1 fruit fly cellular context compared by ENCODE assay signal in genomic region chr2L:117750-118149, dm6.
A peak's percentile ranks its signal among the peaks of the same experiment; 100 is the strongest.
TF ChIP-seq lines count a peak whose summit lies in the region.

No protein-coding gene starts in this region.

TF ChIP-seq in whole organism, embryonic, 481 proteins besides CTCF, POLR2A, EP300 and RAD21 (continued from another document and continues in another):
- peak; percentile 54; the same call in 1 of the 2 replicates for TF ChIP-seq chm (GFP tag; IDR thresholded peaks at IDR 0.05; lab: Robert Waterston, UW)
- TF ChIP-seq CG11560 (tag; IDR thresholded peaks at IDR 0.05; lab: Robert Waterston, UW), result no peak
- TF ChIP-seq CG3281 (GFP tag; optimal IDR thresholded peaks at IDR 0.05; lab: Kevin White, UChicago), result peak; percentile 34
- no peak for TF ChIP-seq CG7372 (GFP tag; IDR thresholded peaks at IDR 0.05; lab: Robert Waterston, UW)
- TF ChIP-seq fru (optimal IDR thresholded peaks at IDR 0.05; lab: Kevin White, UChicago), result no peak
- no peak for TF ChIP-seq sr (GFP tag; IDR thresholded peaks at IDR 0.05; lab: Robert Waterston, UW)
- TF ChIP-seq Poxn (GFP tag; IDR thresholded peaks at IDR 0.05; lab: Robert Waterston, UW), result no peak
- TF ChIP-seq tio (GFP tag; optimal IDR thresholded peaks at IDR 0.05; lab: Kevin White, UChicago), result no peak
- TF ChIP-seq crol (GFP tag; IDR thresholded peaks at IDR 0.05; lab: Robert Waterston, UW), result no peak
- peak; percentile 69 for TF ChIP-seq CG18599 (GFP tag; optimal IDR thresholded peaks at IDR 0.05; lab: Kevin White, UChicago)
- peak; percentile 44 for TF ChIP-seq CG6813 (GFP tag; optimal IDR thresholded peaks at IDR 0.05; lab: Kevin White, UChicago)
- no peak for TF ChIP-seq CG4360 (GFP tag; IDR thresholded peaks at IDR 0.05; lab: Robert Waterston, UW)
- TF ChIP-seq gt (GFP tag; IDR thresholded peaks at IDR 0.05; lab: Robert Waterston, UW), result no peak
- TF ChIP-seq CG11398 (GFP tag; optimal IDR thresholded peaks at IDR 0.05; lab: Kevin White, UChicago), result no peak
- no peak for TF ChIP-seq CG17186 (GFP tag; optimal IDR thresholded peaks at IDR 0.05; lab: Kevin White, UChicago)
- peak; percentile 6 for TF ChIP-seq CG13123 (GFP tag; optimal IDR thresholded peaks at IDR 0.05; lab: Kevin White, UChicago)
- TF ChIP-seq Xrp1 (GFP tag; IDR thresholded peaks at IDR 0.05; lab: Robert Waterston, UW), result no peak
- TF ChIP-seq pan (optimal IDR thresholded peaks at IDR 0.05; lab: Kevin White, UChicago), result no peak
- peak in 1 of 2 experiments; percentile 41 for TF ChIP-seq pan (GFP tag; optimal IDR thresholded peaks at IDR 0.05 in 1 of 2, IDR thresholded peaks at IDR 0.05 in 1 of 2)
- no peak for TF ChIP-seq CG17612 (GFP tag; IDR thresholded peaks at IDR 0.05; lab: Robert Waterston, UW)
- TF ChIP-seq CG13894 (tag; optimal IDR thresholded peaks at IDR 0.05; lab: Kevin White, UChicago), result peak; percentile 17
- peak; percentile 51; the same call in 1 of the 3 replicates for TF ChIP-seq CG11695 (GFP tag; IDR thresholded peaks at IDR 0.05; lab: Robert Waterston, UW)
- no peak for TF ChIP-seq CG4424 (GFP tag; optimal IDR thresholded peaks at IDR 0.05; lab: Kevin White, UChicago)
- no peak for TF ChIP-seq Ada2b (GFP tag; IDR thresholded peaks at IDR 0.05; lab: Robert Waterston, UW)
- TF ChIP-seq CG11504 (tag; optimal IDR thresholded peaks at IDR 0.05; lab: Kevin White, UChicago), result no peak
- no peak for TF ChIP-seq vnd (GFP tag; IDR thresholded peaks at IDR 0.05; lab: Robert Waterston, UW; ENCODE audit: partially characterized antibody)
- no peak for TF ChIP-seq ro (GFP tag; IDR thresholded peaks at IDR 0.05; lab: Robert Waterston, UW)
- TF ChIP-seq maf-S (GFP tag; optimal IDR thresholded peaks at IDR 0.05; lab: Kevin White, UChicago), result no peak
- peak; percentile 31 for TF ChIP-seq caup (GFP tag; optimal IDR thresholded peaks at IDR 0.05; lab: Kevin White, UChicago; ENCODE audit: severe bottlenecking)
- TF ChIP-seq Kr (GFP tag; optimal IDR thresholded peaks at IDR 0.05; lab: Kevin White, UChicago), result no peak
- TF ChIP-seq dysf (GFP tag; IDR thresholded peaks at IDR 0.05; lab: Robert Waterston, UW), result no peak
- no peak for TF ChIP-seq Vsx1 (GFP tag; optimal IDR thresholded peaks at IDR 0.05; lab: Kevin White, UChicago)
- TF ChIP-seq B-H2 (GFP tag; optimal IDR thresholded peaks at IDR 0.05; lab: Kevin White, UChicago), result no peak
- TF ChIP-seq Hsf (GFP tag; optimal IDR thresholded peaks at IDR 0.05; lab: Kevin White, UChicago), result no peak
- TF ChIP-seq odd (GFP tag; optimal IDR thresholded peaks at IDR 0.05; lab: Kevin White, UChicago), result no peak
- TF ChIP-seq CG14860 (GFP tag; IDR thresholded peaks at IDR 0.05; lab: Robert Waterston, UW; ENCODE audit: partially characterized antibody), result no peak
- TF ChIP-seq bab2 (GFP tag; optimal IDR thresholded peaks at IDR 0.05; lab: Kevin White, UChicago), result no peak
- no peak for TF ChIP-seq CG3726 (GFP tag; IDR thresholded peaks at IDR 0.05; lab: Robert Waterston, UW)
- TF ChIP-seq nom (GFP tag; optimal IDR thresholded peaks at IDR 0.05; lab: Kevin White, UChicago), result no peak
- TF ChIP-seq onecut (GFP tag; IDR thresholded peaks at IDR 0.05; lab: Robert Waterston, UW), result peak; percentile 31; the same call in 1 of the 2 replicates
- peak; percentile 38; the same call in 1 of the 2 replicates for TF ChIP-seq E2f1 (GFP tag; IDR thresholded peaks at IDR 0.05; lab: Robert Waterston, UW)
- TF ChIP-seq Dip3 (GFP tag; optimal IDR thresholded peaks at IDR 0.05; lab: Kevin White, UChicago), result no peak
- TF ChIP-seq stwl (tag; optimal IDR thresholded peaks at IDR 0.05; lab: Kevin White, UChicago), result no peak
- TF ChIP-seq MBD-R2 (GFP tag; IDR thresholded peaks at IDR 0.05; lab: Robert Waterston, UW), result no peak
- TF ChIP-seq slp2 (GFP tag; optimal IDR thresholded peaks at IDR 0.05; lab: Kevin White, UChicago), result no peak
- no peak for TF ChIP-seq dmrt11E (tag; optimal IDR thresholded peaks at IDR 0.05; lab: Kevin White, UChicago)
- no peak for TF ChIP-seq ems (GFP tag; optimal IDR thresholded peaks at IDR 0.05; lab: Kevin White, UChicago)
- no peak for TF ChIP-seq Dref (GFP tag; IDR thresholded peaks at IDR 0.05; lab: Robert Waterston, UW)
- TF ChIP-seq CG4328 (GFP tag; optimal IDR thresholded peaks at IDR 0.05; lab: Kevin White, UChicago), result no peak
- no peak for TF ChIP-seq bowl (GFP tag; IDR thresholded peaks at IDR 0.05; lab: Robert Waterston, UW)
- TF ChIP-seq wek (GFP tag; optimal IDR thresholded peaks at IDR 0.05; lab: Kevin White, UChicago), result peak; percentile 59
- no peak for TF ChIP-seq vfl (GFP tag; optimal IDR thresholded peaks at IDR 0.05; lab: Kevin White, UChicago)
- TF ChIP-seq Dek (tag; optimal IDR thresholded peaks at IDR 0.05; lab: Kevin White, UChicago), result no peak
- TF ChIP-seq CG34422 (GFP tag; IDR thresholded peaks at IDR 0.05; lab: Robert Waterston, UW), result no peak
- TF ChIP-seq Nf-YB (GFP tag; optimal IDR thresholded peaks at IDR 0.05; lab: Kevin White, UChicago), result no peak
- TF ChIP-seq hkb (optimal IDR thresholded peaks at IDR 0.05; lab: Kevin White, UChicago), result no peak
- peak; percentile 56 for TF ChIP-seq hkb (GFP tag; IDR thresholded peaks at IDR 0.05; lab: Robert Waterston, UW)
- no peak for TF ChIP-seq zfh2 (GFP tag; optimal IDR thresholded peaks at IDR 0.05; lab: Kevin White, UChicago)
- TF ChIP-seq gcm (GFP tag; optimal IDR thresholded peaks at IDR 0.05; lab: Kevin White, UChicago), result no peak
- TF ChIP-seq CG8478 (optimal IDR thresholded peaks at IDR 0.05; lab: Kevin White, UChicago), result no peak
- TF ChIP-seq CG10267 (tag; optimal IDR thresholded peaks at IDR 0.05; lab: Kevin White, UChicago), result no peak
- no peak for TF ChIP-seq Antp (GFP tag; optimal IDR thresholded peaks at IDR 0.05; lab: Kevin White, UChicago)
- no peak for TF ChIP-seq bbx (GFP tag; IDR thresholded peaks at IDR 0.05; lab: Robert Waterston, UW; ENCODE audit: partially characterized antibody)
- no peak for TF ChIP-seq run (tag; optimal IDR thresholded peaks at IDR 0.05; lab: Kevin White, UChicago)
- TF ChIP-seq cg (GFP tag; optimal IDR thresholded peaks at IDR 0.05; lab: Kevin White, UChicago), result no peak
- TF ChIP-seq CG18764 (GFP tag; optimal IDR thresholded peaks at IDR 0.05; lab: Kevin White, UChicago), result no peak
- no peak for TF ChIP-seq luna (GFP tag; optimal IDR thresholded peaks at IDR 0.05; lab: Kevin White, UChicago)
- TF ChIP-seq CG17802 (tag; optimal IDR thresholded peaks at IDR 0.05; lab: Kevin White, UChicago), result no peak
- TF ChIP-seq fd102C (GFP tag; optimal IDR thresholded peaks at IDR 0.05; lab: Kevin White, UChicago), result no peak
- TF ChIP-seq unc-4 (GFP tag; IDR thresholded peaks at IDR 0.05; lab: Robert Waterston, UW; ENCODE audit: partially characterized antibody), result no peak
- TF ChIP-seq CG4404 (GFP tag; IDR thresholded peaks at IDR 0.05; lab: Robert Waterston, UW), result no peak
- peak in 1 of 2 experiments; percentile 33 for TF ChIP-seq bsh (GFP tag; optimal IDR thresholded peaks at IDR 0.05; lab: Kevin White, UChicago)
- no peak for TF ChIP-seq Atf-2 (GFP tag; optimal IDR thresholded peaks at IDR 0.05; lab: Kevin White, UChicago)
- no peak for TF ChIP-seq CG6272 (GFP tag; IDR thresholded peaks at IDR 0.05; lab: Robert Waterston, UW)
- no peak for TF ChIP-seq NC2β (GFP tag; optimal IDR thresholded peaks at IDR 0.05; lab: Kevin White, UChicago)
- TF ChIP-seq sisA (GFP tag; IDR thresholded peaks at IDR 0.05; lab: Robert Waterston, UW), result no peak
- no peak for TF ChIP-seq usp (GFP tag; optimal IDR thresholded peaks at IDR 0.05; lab: Kevin White, UChicago)
- no peak for TF ChIP-seq HmgD (GFP tag; optimal IDR thresholded peaks at IDR 0.05; lab: Kevin White, UChicago)
- no peak for TF ChIP-seq hbn (GFP tag; IDR thresholded peaks at IDR 0.05; lab: Robert Waterston, UW; ENCODE audit: partially characterized antibody)
- 0 out of 2 replicates have a peak, but pooled peaks have one; percentile 12 for TF ChIP-seq Nf-YA (GFP tag; IDR thresholded peaks at IDR 0.05; lab: Robert Waterston, UW)
- TF ChIP-seq CG10431 (GFP tag; optimal IDR thresholded peaks at IDR 0.05; lab: Kevin White, UChicago), result no peak
- no peak for TF ChIP-seq CG32772 (GFP tag; IDR thresholded peaks at IDR 0.05; lab: Robert Waterston, UW)
- no peak for TF ChIP-seq HLH54F (GFP tag; optimal IDR thresholded peaks at IDR 0.05; lab: Kevin White, UChicago)
- no peak for TF ChIP-seq CG4282 (GFP tag; optimal IDR thresholded peaks at IDR 0.05; lab: Kevin White, UChicago)
- TF ChIP-seq p53 (GFP tag; optimal IDR thresholded peaks at IDR 0.05; lab: Kevin White, UChicago), result no peak
- no peak for TF ChIP-seq CG32532 (GFP tag; IDR thresholded peaks at IDR 0.05; lab: Robert Waterston, UW)
- no peak for TF ChIP-seq Jarid2 (GFP tag; optimal IDR thresholded peaks at IDR 0.05; lab: Kevin White, UChicago)
- no peak for TF ChIP-seq CG6689 (GFP tag; IDR thresholded peaks at IDR 0.05; lab: Robert Waterston, UW)
- no peak for TF ChIP-seq ap (GFP tag; IDR thresholded peaks at IDR 0.05; lab: Robert Waterston, UW)
- no peak for TF ChIP-seq C15 (GFP tag; IDR thresholded peaks at IDR 0.05; lab: Robert Waterston, UW)
- no peak for TF ChIP-seq CG31441 (GFP tag; IDR thresholded peaks at IDR 0.05; lab: Robert Waterston, UW)
- TF ChIP-seq CG10366 (GFP tag; IDR thresholded peaks at IDR 0.05; lab: Robert Waterston, UW), result no peak
- TF ChIP-seq twi (tag; optimal IDR thresholded peaks at IDR 0.05; lab: Kevin White, UChicago), result no peak
- no peak; the same call in 2 of the 3 replicates for TF ChIP-seq gce (GFP tag; IDR thresholded peaks at IDR 0.05; lab: Robert Waterston, UW)
- TF ChIP-seq lab (GFP tag; optimal IDR thresholded peaks at IDR 0.05; lab: Kevin White, UChicago), result peak; percentile 82
- TF ChIP-seq CG8359 (GFP tag; optimal IDR thresholded peaks at IDR 0.05; lab: Kevin White, UChicago; ENCODE audit: borderline replicate concordance), result no peak
- no peak for TF ChIP-seq Hr78 (GFP tag; optimal IDR thresholded peaks at IDR 0.05; lab: Kevin White, UChicago)
- peak; percentile 4 for TF ChIP-seq CG17385 (GFP tag; optimal IDR thresholded peaks at IDR 0.05; lab: Kevin White, UChicago)
- TF ChIP-seq CG9727 (GFP tag; optimal IDR thresholded peaks at IDR 0.05; lab: Kevin White, UChicago), result no peak
- TF ChIP-seq CG4617 (GFP tag; optimal IDR thresholded peaks at IDR 0.05; lab: Kevin White, UChicago; ENCODE audit: borderline replicate concordance), result no peak
- no peak for TF ChIP-seq NFAT (GFP tag; IDR thresholded peaks at IDR 0.05; lab: Robert Waterston, UW)
- TF ChIP-seq slbo (GFP tag; IDR thresholded peaks at IDR 0.05; lab: Robert Waterston, UW), result no peak
- TF ChIP-seq scrt (GFP tag; optimal IDR thresholded peaks at IDR 0.05; lab: Kevin White, UChicago), result no peak
- no peak for TF ChIP-seq CG17361 (GFP tag; IDR thresholded peaks at IDR 0.05; lab: Robert Waterston, UW)
- no peak for TF ChIP-seq repo (GFP tag; optimal IDR thresholded peaks at IDR 0.05; lab: Kevin White, UChicago)
- TF ChIP-seq CG17912 (GFP tag; optimal IDR thresholded peaks at IDR 0.05; lab: Kevin White, UChicago), result no peak
- TF ChIP-seq CG8765 (GFP tag; IDR thresholded peaks at IDR 0.05; lab: Robert Waterston, UW), result no peak
- no peak for TF ChIP-seq CG16815 (GFP tag; optimal IDR thresholded peaks at IDR 0.05; lab: Kevin White, UChicago)
- peak; percentile 39; the same call in 1 of the 2 replicates for TF ChIP-seq HLH3B (GFP tag; IDR thresholded peaks at IDR 0.05; lab: Robert Waterston, UW)
- TF ChIP-seq wor (GFP tag; IDR thresholded peaks at IDR 0.05; lab: Robert Waterston, UW), result no peak
- no peak for TF ChIP-seq disco-r (GFP tag; optimal IDR thresholded peaks at IDR 0.05; lab: Kevin White, UChicago)
- no peak for TF ChIP-seq vvl (GFP tag; IDR thresholded peaks at IDR 0.05; lab: Robert Waterston, UW)
- TF ChIP-seq CG1602 (GFP tag; optimal IDR thresholded peaks at IDR 0.05; lab: Kevin White, UChicago), result no peak
- TF ChIP-seq org-1 (GFP tag; optimal IDR thresholded peaks at IDR 0.05; lab: Kevin White, UChicago), result no peak
- TF ChIP-seq tin (GFP tag; optimal IDR thresholded peaks at IDR 0.05; lab: Kevin White, UChicago), result no peak
- no peak for TF ChIP-seq ken (GFP tag; IDR thresholded peaks at IDR 0.05; lab: Robert Waterston, UW)
- TF ChIP-seq dan (GFP tag; IDR thresholded peaks at IDR 0.05; lab: Robert Waterston, UW), result no peak
- TF ChIP-seq D (optimal IDR thresholded peaks at IDR 0.05; lab: Kevin White, UChicago), result no peak
- TF ChIP-seq D (GFP tag; optimal IDR thresholded peaks at IDR 0.05; lab: Kevin White, UChicago), result no peak
- TF ChIP-seq Meics (GFP tag; optimal IDR thresholded peaks at IDR 0.05; lab: Kevin White, UChicago), result peak; percentile 32
- peak; percentile 14 for TF ChIP-seq CG1603 (tag; optimal IDR thresholded peaks at IDR 0.05; lab: Kevin White, UChicago)
- no peak for TF ChIP-seq h (optimal IDR thresholded peaks at IDR 0.05; lab: Kevin White, UChicago)
- no peak for TF ChIP-seq sna (GFP tag; IDR thresholded peaks at IDR 0.05; lab: Robert Waterston, UW; ENCODE audit: partially characterized antibody)
- TF ChIP-seq CG7839 (tag; optimal IDR thresholded peaks at IDR 0.05; lab: Kevin White, UChicago), result no peak
- no peak for TF ChIP-seq nmo (GFP tag; optimal IDR thresholded peaks at IDR 0.05; lab: Kevin White, UChicago)
- TF ChIP-seq CG7556 (GFP tag; optimal IDR thresholded peaks at IDR 0.05; lab: Kevin White, UChicago), result no peak
- TF ChIP-seq pfk (GFP tag; optimal IDR thresholded peaks at IDR 0.05; lab: Kevin White, UChicago), result peak; percentile 32
- TF ChIP-seq Aef1 (GFP tag; IDR thresholded peaks at IDR 0.05; lab: Robert Waterston, UW), result no peak
- TF ChIP-seq kah (GFP tag; optimal IDR thresholded peaks at IDR 0.05; lab: Kevin White, UChicago), result no peak
- TF ChIP-seq CG14667 (GFP tag; IDR thresholded peaks at IDR 0.05; lab: Robert Waterston, UW), result no peak
- TF ChIP-seq gcm2 (GFP tag; optimal IDR thresholded peaks at IDR 0.05; lab: Kevin White, UChicago), result no peak
- TF ChIP-seq CG18262 (tag; optimal IDR thresholded peaks at IDR 0.05; lab: Kevin White, UChicago), result no peak
- no peak for TF ChIP-seq Lpt (GFP tag; optimal IDR thresholded peaks at IDR 0.05; lab: Kevin White, UChicago)
- no peak for TF ChIP-seq CG8290 (GFP tag; optimal IDR thresholded peaks at IDR 0.05; lab: Kevin White, UChicago)
- peak in 1 of 2 experiments; percentile 73 for TF ChIP-seq CG8290 (tag; optimal IDR thresholded peaks at IDR 0.05; lab: Kevin White, UChicago)
- no peak for TF ChIP-seq Dp (GFP tag; optimal IDR thresholded peaks at IDR 0.05; lab: Kevin White, UChicago)
- no peak for TF ChIP-seq Mrtf (GFP tag; IDR thresholded peaks at IDR 0.05; lab: Robert Waterston, UW)
- TF ChIP-seq Nf-YC (tag; optimal IDR thresholded peaks at IDR 0.05; lab: Kevin White, UChicago), result no peak
- no peak for TF ChIP-seq esg (GFP tag; conservative IDR thresholded peaks at IDR 0.05; lab: Robert Waterston, UW)
